Worm (Caenorhabditis elegans): Measurements from ENCODE around the gene R07C12.3.

- no peak for TF ChIP-seq pha-4 (tag; optimal IDR thresholded peaks at IDR 0.05)
- TF ChIP-seq ama-1 (optimal IDR thresholded peaks at IDR 0.05): no peak
- no peak for TF ChIP-seq ama-1 (GFP tag; optimal IDR thresholded peaks at IDR 0.05)
- TF ChIP-seq nfya-1 (tag; optimal IDR thresholded peaks at IDR 0.05; ENCODE audit: borderline replicate concordance, insufficient read depth): no peak
Measured at ce11 chrIV:4167296-4167695, 22.4 kb downstream of the R07C12.3 start.
